Fruit fly (Drosophila melanogaster): ENCODE data around the gene CG43219.
A peak's percentile ranks its signal among the peaks of the same experiment; 100 is the strongest.

CG43219 gene

dm6 chr3L:21216697-21217291 lies 3.4 kb upstream of the CG43219 start, which contains the start of the genes Trmt112 and Ilk (continued):
- TF ChIP-seq CG42726 (GFP tag; IDR thresholded peaks at IDR 0.05; ENCODE audit: partially characterized antibody) (peak; percentile 89), CG9932 (GFP tag; IDR thresholded peaks at IDR 0.05) (peak; percentile 9; the same call in 1 of the 2 replicates), da (GFP tag; optimal IDR thresholded peaks at IDR 0.05) (peak; percentile 57), amos (GFP tag; IDR thresholded peaks at IDR 0.05; ENCODE audit: partially characterized antibody) (peak; percentile 91), CHES-1-like (GFP tag; optimal IDR thresholded peaks at IDR 0.05) (peak; percentile 83), kni (GFP tag; optimal IDR thresholded peaks at IDR 0.05) (no peak), corto (GFP tag; optimal IDR thresholded peaks at IDR 0.05) (no peak), pnt (GFP tag; optimal IDR thresholded peaks at IDR 0.05) (no peak), C15 (GFP tag; IDR thresholded peaks at IDR 0.05) (no peak), CG34224 (GFP tag; IDR thresholded peaks at IDR 0.05; ENCODE audit: partially characterized antibody) (peak; percentile 77), aop (GFP tag; IDR thresholded peaks at IDR 0.05) (no peak), pzg (GFP tag; optimal IDR thresholded peaks at IDR 0.05) (peak; percentile 97), CG32772 (GFP tag; IDR thresholded peaks at IDR 0.05) (no peak), Kr (GFP tag; optimal IDR thresholded peaks at IDR 0.05) (no peak), Scr (GFP tag; IDR thresholded peaks at IDR 0.05; ENCODE audit: partially characterized antibody) (peak; percentile 78), CG12659 (GFP tag; optimal IDR thresholded peaks at IDR 0.05) (peak; percentile 65), CG3995 (GFP tag; optimal IDR thresholded peaks at IDR 0.05) (peak; percentile 6), hkb (optimal IDR thresholded peaks at IDR 0.05) (peak; percentile 53), hkb (GFP tag; IDR thresholded peaks at IDR 0.05) (no peak), tna (GFP tag; IDR thresholded peaks at IDR 0.05; ENCODE audit: partially characterized antibody) (peak; percentile 87), gcm (GFP tag; optimal IDR thresholded peaks at IDR 0.05) (no peak), CG7963 (GFP tag; IDR thresholded peaks at IDR 0.05; ENCODE audit: partially characterized antibody) (peak; percentile 80), lilli (GFP tag; optimal IDR thresholded peaks at IDR 0.05) (peak; percentile 7), CG10209 (GFP tag; optimal IDR thresholded peaks at IDR 0.05) (no peak), dysf (GFP tag; IDR thresholded peaks at IDR 0.05) (no peak), CG2889 (GFP tag; IDR thresholded peaks at IDR 0.05) (no peak), zfh2 (GFP tag; optimal IDR thresholded peaks at IDR 0.05) (no peak), YL-1 (GFP tag; optimal IDR thresholded peaks at IDR 0.05) (peak; percentile 91), HLH4C (GFP tag; IDR thresholded peaks at IDR 0.05; ENCODE audit: partially characterized antibody) (peak; percentile 84), CG7271 (tag; optimal IDR thresholded peaks at IDR 0.05) (no peak), CoRest (tag; optimal IDR thresholded peaks at IDR 0.05) (peak; percentile 9), CG4282 (GFP tag; optimal IDR thresholded peaks at IDR 0.05) (peak; percentile 5), Poxn (GFP tag; IDR thresholded peaks at IDR 0.05) (no peak), vnd (GFP tag; IDR thresholded peaks at IDR 0.05; ENCODE audit: partially characterized antibody) (peak; percentile 84), CG2129 (GFP tag; IDR thresholded peaks at IDR 0.05; ENCODE audit: partially characterized antibody) (peak; percentile 33; the same call in 1 of the 2 replicates), Sox102F (GFP tag; optimal IDR thresholded peaks at IDR 0.05) (no peak), unc-4 (GFP tag; IDR thresholded peaks at IDR 0.05; ENCODE audit: partially characterized antibody) (peak; percentile 78), pho (GFP tag; optimal IDR thresholded peaks at IDR 0.05) (no peak), CG17829 (tag; optimal IDR thresholded peaks at IDR 0.05) (peak; percentile 32), CG17802 (tag; optimal IDR thresholded peaks at IDR 0.05) (peak; percentile 41), CG1647 (GFP tag; optimal IDR thresholded peaks at IDR 0.05) (no peak), CrebB (tag; optimal IDR thresholded peaks at IDR 0.05) (peak; percentile 24), CG13123 (GFP tag; optimal IDR thresholded peaks at IDR 0.05) (no peak), gsb-n (tag; optimal IDR thresholded peaks at IDR 0.05) (peak; percentile 14), CG17186 (GFP tag; optimal IDR thresholded peaks at IDR 0.05) (peak; percentile 46), Dll (GFP tag; IDR thresholded peaks at IDR 0.05; ENCODE audit: partially characterized antibody) (peak; percentile 72; the same call in 3 of the 4 replicates), MESR4 (GFP tag; optimal IDR thresholded peaks at IDR 0.05) (peak; percentile 94), insv (GFP tag; optimal IDR thresholded peaks at IDR 0.05) (peak in 1 of 2 experiments; percentile 77), NFAT (GFP tag; IDR thresholded peaks at IDR 0.05) (no peak)

Measured in whole organism, embryonic.